Worm (Caenorhabditis elegans): ENCODE results near the gene C05G5.2.

ce11 chrX:14770336-14770735 is 23.2 kb downstream of the C05G5.2 start:
- TF ChIP-seq lin-13 (GFP tag; optimal IDR thresholded peaks at IDR 0.05) (no peak), fos-1 (tag; optimal IDR thresholded peaks at IDR 0.05) (peak; percentile 54), lin-39 (tag; optimal IDR thresholded peaks at IDR 0.05) (no peak), elt-1 (tag; optimal IDR thresholded peaks at IDR 0.05) (no peak), F13H6.1 (tag; optimal IDR thresholded peaks at IDR 0.05) (no peak), elt-3 (tag; optimal IDR thresholded peaks at IDR 0.05) (no peak), mdl-1 (tag; optimal IDR thresholded peaks at IDR 0.05) (no peak), gmeb-1 (tag; optimal IDR thresholded peaks at IDR 0.05) (no peak), lsy-2 (tag; optimal IDR thresholded peaks at IDR 0.05) (no peak), nhr-25 (tag; optimal IDR thresholded peaks at IDR 0.05) (no peak)
